Fruit fly (Drosophila melanogaster) whole organism, pupa: Measurements from ENCODE around the gene prt.

Experiments
- CG10348 ChIP-seq: fragments of 200-800 bp; sonication (Bioruptor generic); IDR thresholded peaks from 2 replicates; pipeline ENCODE4 v1.3.6; 2022; ENCODE audit warnings: missing biosample characterization, missing genetic modification characterization
- CG12605 ChIP-seq: fragments of 200-800 bp; sonication (Bioruptor generic); IDR thresholded peaks from 2 replicates; pipeline ENCODE4 v1.3.6; 2022; ENCODE audit warnings: missing biosample characterization, missing genetic modification characterization
- CG13204 ChIP-seq: fragments of 200-800 bp; sonication (Bioruptor generic); optimal IDR thresholded peaks from 2 replicates; lab custom pipeline; 2018; ENCODE audit warnings: missing biosample characterization, mild to moderate bottlenecking, missing genetic modification characterization, moderate library complexity
- CG14655 ChIP-seq: fragments of 200-800 bp; sonication (Bioruptor generic); optimal IDR thresholded peaks from 3 replicates; lab custom pipeline; 2017; ENCODE audit warnings: mild to moderate bottlenecking, missing biosample characterization, missing genetic modification reagents, missing genetic modification characterization
- CG15710 ChIP-seq: fragments of 200-800 bp; sonication (Bioruptor generic); optimal IDR thresholded peaks from 2 replicates; lab custom pipeline; 2018; ENCODE audit warnings: missing biosample characterization, mild to moderate bottlenecking, missing genetic modification characterization, moderate library complexity
- CG17806 ChIP-seq: fragments of 200-800 bp; sonication (Bioruptor generic); optimal IDR thresholded peaks from 2 replicates; lab custom pipeline; 2018; ENCODE audit warnings: missing biosample characterization, mild to moderate bottlenecking, missing genetic modification characterization, moderate library complexity
- CG32121 ChIP-seq: fragments of 200-800 bp; sonication (Bioruptor generic); IDR thresholded peaks from 2 replicates; pipeline ENCODE4 v1.3.6; 2022; ENCODE audit warnings: missing biosample characterization, missing genetic modification characterization
- CG34367 ChIP-seq: fragments of 200-800 bp; sonication (Bioruptor generic); optimal IDR thresholded peaks from 2 replicates; lab custom pipeline; 2018; ENCODE audit warnings: missing biosample characterization, mild to moderate bottlenecking, missing genetic modification characterization
- CG4496 ChIP-seq: fragments of 200-800 bp; sonication (Bioruptor generic); IDR thresholded peaks from 3 replicates; pipeline ENCODE4 v1.3.6; 2022; ENCODE audit warnings: missing biosample characterization, missing genetic modification characterization
- CG8159 ChIP-seq: fragments of 200-800 bp; sonication (Bioruptor generic); optimal IDR thresholded peaks from 3 replicates; lab custom pipeline; 2018; ENCODE audit warnings: missing biosample characterization, mild to moderate bottlenecking, missing genetic modification characterization, moderate library complexity
- CG8301 ChIP-seq: fragments of 200-800 bp; sonication (Bioruptor generic); optimal IDR thresholded peaks from 2 replicates; lab custom pipeline; 2018; ENCODE audit warnings: missing biosample characterization, mild to moderate bottlenecking, missing genetic modification characterization
- CG9948 ChIP-seq: fragments of 200-800 bp; sonication (Bioruptor generic); optimal IDR thresholded peaks from 2 replicates; lab custom pipeline; 2018; ENCODE audit warnings: missing biosample characterization, mild to moderate bottlenecking, missing genetic modification characterization, moderate library complexity
- EcR ChIP-seq: fragments of 200-800 bp; sonication (Bioruptor generic); optimal IDR thresholded peaks from 3 replicates; lab custom pipeline; 2019; ENCODE audit warnings: missing biosample characterization, missing genetic modification characterization, mild to moderate bottlenecking, moderate library complexity, missing genetic modification reagents
- Ets98B ChIP-seq: fragments of 200-800 bp; sonication (Bioruptor generic); IDR thresholded peaks from 2 replicates; pipeline ENCODE4 v1.3.6; 2022; ENCODE audit warnings: missing biosample characterization, missing genetic modification characterization
- Pif1A ChIP-seq: fragments of 200-800 bp; sonication (Bioruptor generic); optimal IDR thresholded peaks from 3 replicates; lab custom pipeline; 2016; ENCODE audit warnings: missing biosample characterization, missing genetic modification characterization
- Pif1B ChIP-seq: fragments of 200-800 bp; sonication (Bioruptor generic); optimal IDR thresholded peaks from 3 replicates; lab custom pipeline; 2016; ENCODE audit warnings: missing biosample characterization, missing genetic modification characterization
- Snoo ChIP-seq: fragments of 200-800 bp; sonication (Bioruptor generic); optimal IDR thresholded peaks from 3 replicates; lab custom pipeline; 2017; ENCODE audit warnings: missing biosample characterization, mild to moderate bottlenecking, missing genetic modification characterization, inconsistent platforms
- fd96Ca ChIP-seq: fragments of 200-800 bp; sonication (Bioruptor generic); IDR thresholded peaks from 3 replicates; pipeline ENCODE4 v1.3.6; 2022; ENCODE audit warnings: missing biosample characterization, missing genetic modification characterization
- gl ChIP-seq: fragments of 200-800 bp; sonication (Bioruptor generic); optimal IDR thresholded peaks from 2 replicates; lab custom pipeline; 2018; ENCODE audit warnings: missing biosample characterization, mild to moderate bottlenecking, missing genetic modification characterization
- rn ChIP-seq: fragments of 200-800 bp; sonication (Bioruptor generic); IDR thresholded peaks from 2 replicates; pipeline ENCODE4 v1.3.6; 2022; ENCODE audit warnings: missing biosample characterization, missing genetic modification characterization

The prt gene

dm6 chr3R:23698835-23699234 lies at the start of gene prt:
TSS of gene prt (minus strand) at chr3R:23699027.
- TF ChIP-seq CG12605: peak; percentile 70
- TF ChIP-seq Snoo: no peak

dm6 chr3R:23747446-23747845 lies 48.6 kb upstream of the prt start:
- no peak for TF ChIP-seq EcR (GFP tag; lab: Kevin White, UChicago)

dm6 chr3R:23740968-23741367 lies 42.1 kb upstream of the prt start:
- TF ChIP-seq Pif1A (GFP tag; lab: Kevin White, UChicago): no peak
- no peak for TF ChIP-seq Ets98B (GFP tag; lab: Robert Waterston, UW)
- no peak for TF ChIP-seq CG17806 (tag; lab: Kevin White, UChicago)
- no peak for TF ChIP-seq rn (GFP tag; lab: Robert Waterston, UW)
- TF ChIP-seq CG34367: no peak
- no peak for TF ChIP-seq CG14655 (GFP tag; lab: Kevin White, UChicago)
- TF ChIP-seq CG13204 (GFP tag; lab: Kevin White, UChicago): no peak
- no peak for TF ChIP-seq CG12605
- no peak for TF ChIP-seq CG10348 (GFP tag; lab: Robert Waterston, UW)
- no peak for TF ChIP-seq Snoo
- no peak for TF ChIP-seq CG32121 (GFP tag; lab: Robert Waterston, UW)
- TF ChIP-seq EcR (GFP tag; lab: Kevin White, UChicago): no peak
- TF ChIP-seq CG8159 (tag; lab: Kevin White, UChicago): no peak
- TF ChIP-seq CG9948 (tag; lab: Kevin White, UChicago): no peak
- TF ChIP-seq CG8301 (tag; lab: Kevin White, UChicago): no peak
- TF ChIP-seq CG4496 (GFP tag; lab: Robert Waterston, UW): no peak
- TF ChIP-seq, all 21 proteins: peak for 0

- TF ChIP-seq rn (GFP tag; lab: Robert Waterston, UW) (no peak), CG34367 (peak; percentile 17), EcR (GFP tag; lab: Kevin White, UChicago) (no peak), CG17806 (tag; lab: Kevin White, UChicago) (peak; percentile 18), CG10348 (GFP tag; lab: Robert Waterston, UW) (no peak), CG15710 (tag; lab: Kevin White, UChicago) (peak; percentile 45), Pif1A (GFP tag; lab: Kevin White, UChicago) (peak; percentile 51), gl (tag; lab: Kevin White, UChicago) (no peak), Pif1B (no peak), CG8301 (tag; lab: Kevin White, UChicago) (peak; percentile 65), CG8159 (tag; lab: Kevin White, UChicago) (peak; percentile 42), CG4496 (GFP tag; lab: Robert Waterston, UW) (no peak), Ets98B (GFP tag; lab: Robert Waterston, UW) (no peak), CG9948 (tag; lab: Kevin White, UChicago) (peak; percentile 20), CG13204 (GFP tag; lab: Kevin White, UChicago) (no peak), fd96Ca (no peak), CG14655 (GFP tag; lab: Kevin White, UChicago) (peak; percentile 66), Snoo (no peak), CG32121 (GFP tag; lab: Robert Waterston, UW) (no peak)
Measured at dm6 chr3R:23737676-23738574, 39.1 kb upstream of the prt start.

dm6 chr3R:23736365-23736764 lies 37.5 kb upstream of the prt start:
- TF ChIP-seq CG34367 (no peak), Pif1B (no peak), Snoo (no peak), CG12605 (no peak), CG4496 (GFP tag; lab: Robert Waterston, UW) (no peak), CG10348 (GFP tag; lab: Robert Waterston, UW) (no peak), EcR (GFP tag; lab: Kevin White, UChicago) (no peak), CG9948 (tag; lab: Kevin White, UChicago) (no peak), CG13204 (GFP tag; lab: Kevin White, UChicago) (no peak), gl (tag; lab: Kevin White, UChicago) (no peak)
- TF ChIP-seq, all 21 proteins: peak for 0

- TF ChIP-seq CG14655 (GFP tag; lab: Kevin White, UChicago): no peak
- TF ChIP-seq fd96Ca: 0 out of 3 replicates have a peak, but pooled peaks have one; percentile 24
Measured at dm6 chr3R:23735648-23736047, 36.8 kb upstream of the prt start.
